Worm (Caenorhabditis elegans) whole organism, L2 larva: ENCODE data around the gene F35E12.2.

Source experiments
- F13H6.1 ChIP-seq: sonication (generic microtip); optimal IDR thresholded peaks from 2 replicates; lab custom pipeline; 2016; ENCODE audit warnings: missing genetic modification characterization, missing compliant biosample characterization
- ama-1 ChIP-seq: fragments of 150-350 bp; optimal IDR thresholded peaks from 2 replicates; lab custom pipeline; 2018; ENCODE audit warnings: inconsistent platforms
- blmp-1 ChIP-seq: sonication (generic microtip); optimal IDR thresholded peaks from 2 replicates; lab custom pipeline; 2017; ENCODE audit warnings: missing genetic modification characterization, mild to moderate bottlenecking, missing compliant biosample characterization, antibody characterized with exemption, moderate library complexity; ENCODE audit not compliant: insufficient read depth
- nhr-12 ChIP-seq: fragments of 150-350 bp; optimal IDR thresholded peaks from 2 replicates; lab custom pipeline; 2014; ENCODE audit warnings: missing biosample characterization, missing genetic modification characterization
- sem-4 ChIP-seq: fragments of 150-350 bp; optimal IDR thresholded peaks from 2 replicates; lab custom pipeline; 2014; ENCODE audit warnings: missing biosample characterization, missing genetic modification reagents, missing genetic modification characterization
- skn-1 ChIP-seq: sonication (generic microtip); optimal IDR thresholded peaks from 2 replicates; lab custom pipeline; 2017; ENCODE audit warnings: missing biosample characterization, missing genetic modification characterization
- unc-39 ChIP-seq: fragments of 150-350 bp; optimal IDR thresholded peaks from 2 replicates; lab custom pipeline; 2014; ENCODE audit warnings: missing biosample characterization, missing genetic modification characterization
- unc-62 ChIP-seq: fragments of 150-350 bp; optimal IDR thresholded peaks from 2 replicates; lab custom pipeline; 2014; ENCODE audit warnings: missing biosample characterization, missing genetic modification reagents, missing genetic modification characterization
- ztf-11 ChIP-seq: sonication (generic microtip); optimal IDR thresholded peaks from 2 replicates; lab custom pipeline; 2017; ENCODE audit warnings: missing biosample characterization, missing genetic modification characterization

DNA sequence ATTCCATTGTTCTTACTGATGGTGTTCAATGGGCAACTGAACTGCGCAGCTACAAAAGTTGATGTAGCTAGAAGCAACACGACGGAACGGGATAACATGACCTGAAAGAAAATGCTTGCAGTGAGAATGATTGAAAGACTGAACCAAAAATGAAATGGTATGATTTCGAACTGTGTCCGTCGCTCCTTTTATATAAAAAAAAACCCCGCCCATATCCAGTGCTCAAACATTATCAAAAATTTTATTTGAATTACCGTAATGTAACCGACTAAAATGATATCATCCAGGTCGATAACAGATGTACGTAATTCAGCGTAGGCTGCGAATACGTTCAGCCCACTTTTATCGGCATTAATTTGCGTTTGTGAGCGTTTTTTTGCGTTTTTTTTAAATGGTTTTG is 13.7 kb upstream of the F35E12.2 start, which contains the start of gene irg-5:
- TF ChIP-seq ztf-11 (tag; lab: Kevin White, UChicago) (no peak), sem-4 (tag; lab: Kevin White, UChicago) (no peak), nhr-12 (no peak), unc-39 (tag; lab: Kevin White, UChicago) (no peak), unc-62 (GFP tag; lab: Kevin White, UChicago) (no peak), skn-1 (no peak), F13H6.1 (tag; lab: Kevin White, UChicago) (no peak), ama-1 (lab: Kevin White, UChicago) (no peak), blmp-1 (no peak)
